Fruit fly (Drosophila melanogaster): Measurements from ENCODE around the gene PNUTS.

The PNUTS gene

DNA sequence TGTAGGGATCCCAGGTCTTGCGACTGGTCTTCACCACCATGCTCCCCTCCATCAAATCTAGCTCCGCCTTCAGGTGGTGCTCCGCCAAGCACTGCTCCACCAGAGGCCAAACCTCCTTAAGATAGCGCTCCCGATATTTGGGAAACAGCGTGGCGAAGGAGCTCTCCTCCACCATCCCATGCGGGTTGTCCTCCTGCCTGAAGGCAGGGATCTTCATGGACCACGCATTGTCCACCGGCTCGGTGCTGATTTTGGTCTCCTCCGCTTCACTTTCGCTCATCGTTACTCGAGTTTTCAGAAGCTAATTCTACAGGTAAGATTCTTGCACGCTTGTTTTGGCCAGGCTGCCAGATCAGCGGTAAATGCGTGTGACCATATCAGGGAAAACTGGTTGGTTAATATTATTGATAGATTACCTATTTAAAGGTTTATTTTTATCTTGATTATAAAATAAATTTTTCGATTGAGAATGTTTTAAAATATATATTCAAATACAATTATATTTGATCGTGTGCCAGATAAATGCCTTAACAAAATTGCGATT lies 696 bp upstream of the PNUTS start, which contains the start of gene dbe (continued):
- TF ChIP-seq CG14710 (tag; optimal IDR thresholded peaks at IDR 0.05), result no peak
- TF ChIP-seq CG7928 (GFP tag; optimal IDR thresholded peaks at IDR 0.05), result no peak
- TF ChIP-seq CG7963 (GFP tag; IDR thresholded peaks at IDR 0.05; ENCODE audit: partially characterized antibody), result no peak
- TF ChIP-seq CG11093 (GFP tag; IDR thresholded peaks at IDR 0.05), result no peak
- TF ChIP-seq Pdp1 (GFP tag; optimal IDR thresholded peaks at IDR 0.05), result no peak
- no peak for TF ChIP-seq CG7786 (GFP tag; optimal IDR thresholded peaks at IDR 0.05)
- no peak for TF ChIP-seq nerfin-1 (tag; optimal IDR thresholded peaks at IDR 0.05)
- TF ChIP-seq sisA (GFP tag; IDR thresholded peaks at IDR 0.05), result no peak
- TF ChIP-seq CG4820 (GFP tag; optimal IDR thresholded peaks at IDR 0.05), result no peak
- TF ChIP-seq chm (GFP tag; IDR thresholded peaks at IDR 0.05), result no peak
- no peak for TF ChIP-seq CG10565 (GFP tag; optimal IDR thresholded peaks at IDR 0.05)
- peak; percentile 10 for TF ChIP-seq Hmr (GFP tag; optimal IDR thresholded peaks at IDR 0.05)
- TF ChIP-seq Tbp (GFP tag; optimal IDR thresholded peaks at IDR 0.05), result no peak
- TF ChIP-seq CG8359 (GFP tag; optimal IDR thresholded peaks at IDR 0.05; ENCODE audit: borderline replicate concordance), result no peak
- no peak for TF ChIP-seq sens (GFP tag)
- TF ChIP-seq CG11247 (GFP tag; IDR thresholded peaks at IDR 0.05), result no peak
- no peak for TF ChIP-seq CG12155 (GFP tag; optimal IDR thresholded peaks at IDR 0.05)
- no peak for TF ChIP-seq CTCF (GFP tag; optimal IDR thresholded peaks at IDR 0.05)
- peak; percentile 16 for TF ChIP-seq CG17829 (tag; optimal IDR thresholded peaks at IDR 0.05)
- no peak for TF ChIP-seq tin (GFP tag; optimal IDR thresholded peaks at IDR 0.05)
- TF ChIP-seq Hr39 (optimal IDR thresholded peaks at IDR 0.05), result no peak
- TF ChIP-seq CG9727 (GFP tag; optimal IDR thresholded peaks at IDR 0.05), result no peak
- no peak for TF ChIP-seq TFAM (GFP tag; optimal IDR thresholded peaks at IDR 0.05)
- no peak for TF ChIP-seq tgo (GFP tag; IDR thresholded peaks at IDR 0.05)
- no peak for TF ChIP-seq tup (GFP tag; optimal IDR thresholded peaks at IDR 0.05)
- no peak for TF ChIP-seq Dip2 (GFP tag; IDR thresholded peaks at IDR 0.05)
- no peak for TF ChIP-seq Optix (GFP tag; IDR thresholded peaks at IDR 0.05)
- no peak for TF ChIP-seq CG11398 (GFP tag; optimal IDR thresholded peaks at IDR 0.05)
- TF ChIP-seq schlank (tag; optimal IDR thresholded peaks at IDR 0.05), result no peak
- no peak for TF ChIP-seq Doc2 (GFP tag; IDR thresholded peaks at IDR 0.05)
- TF ChIP-seq ac (GFP tag; optimal IDR thresholded peaks at IDR 0.05), result no peak
- no peak for TF ChIP-seq D (optimal IDR thresholded peaks at IDR 0.05)
- TF ChIP-seq D (GFP tag; optimal IDR thresholded peaks at IDR 0.05), result no peak
- no peak for TF ChIP-seq Kr (GFP tag; optimal IDR thresholded peaks at IDR 0.05)
- TF ChIP-seq CG3847 (GFP tag; IDR thresholded peaks at IDR 0.05), result peak; percentile 33
- no peak for TF ChIP-seq CG11085 (GFP tag; IDR thresholded peaks at IDR 0.05)
- TF ChIP-seq fru (optimal IDR thresholded peaks at IDR 0.05), result no peak
- TF ChIP-seq CG10959 (GFP tag; IDR thresholded peaks at IDR 0.05), result no peak
- TF ChIP-seq CG15601 (tag; optimal IDR thresholded peaks at IDR 0.05), result no peak
- peak; percentile 43 for TF ChIP-seq repo (GFP tag; optimal IDR thresholded peaks at IDR 0.05)
- no peak for TF ChIP-seq ems (GFP tag; optimal IDR thresholded peaks at IDR 0.05)
- no peak for TF ChIP-seq CG17328 (GFP tag; IDR thresholded peaks at IDR 0.05)
- TF ChIP-seq cwo (GFP tag; optimal IDR thresholded peaks at IDR 0.05), result no peak
- no peak for TF ChIP-seq pros (GFP tag; optimal IDR thresholded peaks at IDR 0.05)
- no peak for TF ChIP-seq salm (tag; optimal IDR thresholded peaks at IDR 0.05)
- no peak for TF ChIP-seq CG8765 (GFP tag; IDR thresholded peaks at IDR 0.05)
- no peak for TF ChIP-seq bsh (GFP tag; optimal IDR thresholded peaks at IDR 0.05)
- no peak for TF ChIP-seq CG4730 (GFP tag; IDR thresholded peaks at IDR 0.05)
- TF ChIP-seq Bteb2 (GFP tag; optimal IDR thresholded peaks at IDR 0.05), result no peak
- no peak for TF ChIP-seq corto (GFP tag; optimal IDR thresholded peaks at IDR 0.05)
- no peak for TF ChIP-seq CG3065 (GFP tag; optimal IDR thresholded peaks at IDR 0.05)
- no peak for TF ChIP-seq CG32772 (GFP tag; IDR thresholded peaks at IDR 0.05)
- TF ChIP-seq ro (GFP tag; IDR thresholded peaks at IDR 0.05), result no peak
- TF ChIP-seq HmgD (GFP tag; optimal IDR thresholded peaks at IDR 0.05), result no peak

Measured in whole organism, embryonic.